Worm (Caenorhabditis elegans) whole organism, L3 larva: ENCODE data around the gene nlp-1.

Source experiments
- R02D3.7 ChIP-seq: fragments of 150-350 bp; optimal IDR thresholded peaks from 2 replicates; lab custom pipeline; 2014; ENCODE audit warnings: missing biosample characterization, missing genetic modification characterization
- ZK546.5 ChIP-seq: sonication (generic microtip); optimal IDR thresholded peaks from 2 replicates; lab custom pipeline; 2017; ENCODE audit warnings: missing biosample characterization, missing genetic modification characterization
- aly-2 ChIP-seq: fragments of 150-350 bp; optimal IDR thresholded peaks from 2 replicates; lab custom pipeline; 2014; ENCODE audit warnings: missing biosample characterization, missing genetic modification characterization
- ama-1 ChIP-seq: fragments of 150-350 bp; optimal IDR thresholded peaks from 2 replicates; lab custom pipeline; 2018
- ceh-82 ChIP-seq: fragments of 150-350 bp; optimal IDR thresholded peaks from 2 replicates; lab custom pipeline; 2014; ENCODE audit warnings: missing biosample characterization, missing genetic modification characterization
- ceh-9 ChIP-seq: sonication (generic microtip); optimal IDR thresholded peaks from 2 replicates; lab custom pipeline; 2018; ENCODE audit warnings: missing biosample characterization, missing genetic modification characterization
- daf-12 ChIP-seq: fragments of 150-350 bp; optimal IDR thresholded peaks from 2 replicates; lab custom pipeline; 2014; ENCODE audit warnings: missing biosample characterization, missing genetic modification reagents, missing genetic modification characterization
- egl-27 ChIP-seq: sonication (generic microtip); optimal IDR thresholded peaks from 4 replicates; lab custom pipeline; 2017; ENCODE audit warnings: missing biosample characterization, missing genetic modification reagents, missing genetic modification characterization
- egl-5 ChIP-seq: fragments of 150-350 bp; optimal IDR thresholded peaks from 2 replicates; lab custom pipeline; 2017; ENCODE audit warnings: missing biosample characterization, missing genetic modification reagents, missing genetic modification characterization, inconsistent platforms
- elt-1 ChIP-seq: fragments of 150-350 bp; optimal IDR thresholded peaks from 2 replicates; lab custom pipeline; 2014; ENCODE audit warnings: missing biosample characterization, missing genetic modification characterization
- elt-2 ChIP-seq: sonication (generic microtip); optimal IDR thresholded peaks from 2 replicates; lab custom pipeline; 2016; ENCODE audit warnings: missing genetic modification reagents, mild to moderate bottlenecking, missing genetic modification characterization, missing compliant biosample characterization
- elt-3 ChIP-seq, 3 experiments: fragments of 150-350 bp in 1 of 3; sonication (generic microtip) in 2 of 3; optimal IDR thresholded peaks; 2 replicates in 2 of 3; 4 replicates in 1 of 3; lab custom pipeline; 2014 to 2017; ENCODE audit warnings: missing biosample characterization in 3 of 3, missing genetic modification characterization in 3 of 3
- eor-1 ChIP-seq, 2 experiments: fragments of 150-350 bp; optimal IDR thresholded peaks; 2 replicates each; lab custom pipeline; 2014 to 2018; ENCODE audit warnings: missing biosample characterization in 2 of 2, missing genetic modification characterization in 2 of 2
- fkh-10 ChIP-seq: sonication (generic microtip); optimal IDR thresholded peaks from 2 replicates; lab custom pipeline; 2017; ENCODE audit warnings: missing biosample characterization, missing genetic modification reagents, missing genetic modification characterization
- fkh-2 ChIP-seq: fragments of 150-350 bp; optimal IDR thresholded peaks from 2 replicates; lab custom pipeline; 2014; ENCODE audit warnings: missing biosample characterization, missing genetic modification reagents, missing genetic modification characterization
- fos-1 ChIP-seq: fragments of 150-350 bp; optimal IDR thresholded peaks from 2 replicates; lab custom pipeline; 2014; ENCODE audit warnings: missing biosample characterization, missing genetic modification characterization
- hmg-11 ChIP-seq: sonication (generic microtip); optimal IDR thresholded peaks from 2 replicates; lab custom pipeline; 2016; ENCODE audit warnings: missing genetic modification characterization, missing compliant biosample characterization
- lin-39 ChIP-seq: fragments of 150-350 bp; optimal IDR thresholded peaks from 2 replicates; lab custom pipeline; 2018; ENCODE audit warnings: missing biosample characterization, missing genetic modification reagents, missing genetic modification characterization
- lsy-12 ChIP-seq: sonication (generic microtip); optimal IDR thresholded peaks from 2 replicates; lab custom pipeline; 2016; ENCODE audit warnings: mild to moderate bottlenecking, missing genetic modification characterization, missing compliant biosample characterization
- mdl-1 ChIP-seq: fragments of 150-350 bp; optimal IDR thresholded peaks from 2 replicates; lab custom pipeline; 2014; ENCODE audit warnings: missing biosample characterization, missing genetic modification characterization
- mml-1 ChIP-seq: fragments of 150-350 bp; sonication (generic microtip); optimal IDR thresholded peaks from 3 replicates; lab custom pipeline; 2014; ENCODE audit warnings: missing biosample characterization, missing genetic modification characterization
- nfya-1 ChIP-seq: sonication (generic microtip); optimal IDR thresholded peaks from 2 replicates; lab custom pipeline; 2017; ENCODE audit warnings: missing genetic modification characterization, mild to moderate bottlenecking, missing compliant biosample characterization, antibody characterized with exemption, moderate library complexity; ENCODE audit not compliant: insufficient read depth
- nhr-12 ChIP-seq: fragments of 150-350 bp; optimal IDR thresholded peaks from 2 replicates; lab custom pipeline; 2014; ENCODE audit warnings: missing biosample characterization, missing genetic modification characterization
- nhr-23 ChIP-seq: fragments of 150-350 bp; optimal IDR thresholded peaks from 2 replicates; lab custom pipeline; 2014; ENCODE audit warnings: missing biosample characterization, missing genetic modification reagents, missing genetic modification characterization
- nhr-25 ChIP-seq: sonication (generic microtip); optimal IDR thresholded peaks from 2 replicates; lab custom pipeline; 2017; ENCODE audit warnings: missing biosample characterization, missing genetic modification characterization
- nhr-28 ChIP-seq: fragments of 150-350 bp; optimal IDR thresholded peaks from 2 replicates; lab custom pipeline; 2014; ENCODE audit warnings: missing biosample characterization, missing genetic modification characterization
- nhr-43 ChIP-seq: sonication (generic microtip); optimal IDR thresholded peaks from 2 replicates; lab custom pipeline; 2016; ENCODE audit warnings: mild to moderate bottlenecking, missing genetic modification characterization, missing compliant biosample characterization; ENCODE audit not compliant: poor library complexity, severe bottlenecking
- nhr-67 ChIP-seq: fragments of 150-350 bp; optimal IDR thresholded peaks from 2 replicates; lab custom pipeline; 2014; ENCODE audit warnings: missing biosample characterization, missing genetic modification characterization
- nhr-76 ChIP-seq: fragments of 150-350 bp; sonication (generic microtip); optimal IDR thresholded peaks from 5 replicates; lab custom pipeline; 2014; ENCODE audit warnings: missing biosample characterization, missing genetic modification characterization
- pha-4 ChIP-seq: fragments of 150-350 bp; optimal IDR thresholded peaks from 2 replicates; lab custom pipeline; 2014; ENCODE audit warnings: missing biosample characterization, missing genetic modification reagents, missing genetic modification characterization
- pqm-1 ChIP-seq: fragments of 150-350 bp; optimal IDR thresholded peaks from 2 replicates; lab custom pipeline; 2017; ENCODE audit warnings: missing biosample characterization, missing genetic modification characterization, inconsistent platforms
- skn-1 ChIP-seq: fragments of 150-350 bp; optimal IDR thresholded peaks from 2 replicates; lab custom pipeline; 2014; ENCODE audit warnings: missing biosample characterization, missing genetic modification characterization
- tbx-2 ChIP-seq: sonication (generic microtip); optimal IDR thresholded peaks from 2 replicates; lab custom pipeline; 2016; ENCODE audit warnings: mild to moderate bottlenecking, missing genetic modification characterization, missing compliant biosample characterization
- unc-62 ChIP-seq: fragments of 150-350 bp; sonication (generic microtip); optimal IDR thresholded peaks from 4 replicates; lab custom pipeline; 2014; ENCODE audit warnings: missing biosample characterization, missing genetic modification reagents, missing genetic modification characterization
- zag-1 ChIP-seq: fragments of 150-350 bp; optimal IDR thresholded peaks from 2 replicates; lab custom pipeline; 2014; ENCODE audit warnings: missing biosample characterization, missing genetic modification characterization
- ztf-11 ChIP-seq: fragments of 150-350 bp; optimal IDR thresholded peaks from 2 replicates; lab custom pipeline; 2014; ENCODE audit warnings: missing biosample characterization, missing genetic modification characterization
- ztf-4 ChIP-seq: fragments of 150-350 bp; optimal IDR thresholded peaks from 2 replicates; lab custom pipeline; 2014; ENCODE audit warnings: missing biosample characterization, missing genetic modification characterization

The nlp-1 gene

ce11 chrX:3693138-3693537 is 34.2 kb upstream of the nlp-1 start, which contains the start of gene C02F12.8:
TSS of gene C02F12.8 (minus strand) at chrX:3693238.
- TF ChIP-seq mdl-1 (tag; lab: Kevin White, UChicago) (no peak), ztf-4 (tag; lab: Kevin White, UChicago) (no peak), elt-3 (tag; optimal IDR thresholded peaks at IDR 0.05; lab: Kevin White, UChicago) (no peak), skn-1 (tag; lab: Kevin White, UChicago) (no peak), ama-1 (no peak), ceh-9 (tag; lab: Kevin White, UChicago) (no peak), nhr-23 (no peak), fkh-10 (GFP tag; lab: Kevin White, UChicago) (no peak), aly-2 (tag; lab: Kevin White, UChicago) (no peak), elt-2 (tag; lab: Kevin White, UChicago) (no peak), fos-1 (tag; lab: Kevin White, UChicago) (no peak)

ce11 chrX:3694172-3694571 is 33.2 kb upstream of the nlp-1 start:
- TF ChIP-seq nhr-76 (tag; lab: Kevin White, UChicago) (no peak), ceh-9 (tag; lab: Kevin White, UChicago) (no peak), egl-27 (tag; lab: Kevin White, UChicago) (peak; percentile 16), elt-1 (no peak), egl-5 (tag; lab: Kevin White, UChicago) (peak; percentile 75), hmg-11 (tag; lab: Kevin White, UChicago) (peak; percentile 74), daf-12 (tag; lab: Kevin White, UChicago) (no peak), nfya-1 (tag; lab: Kevin White, UChicago) (peak; percentile 76), nhr-25 (no peak), lin-39 (tag; lab: Kevin White, UChicago) (peak; percentile 85), unc-62 (no peak), mml-1 (tag; lab: Kevin White, UChicago) (no peak), mdl-1 (tag; lab: Kevin White, UChicago) (no peak), pqm-1 (tag; lab: Kevin White, UChicago) (no peak), nhr-67 (tag; lab: Kevin White, UChicago) (no peak), eor-1 (tag; optimal IDR thresholded peaks at IDR 0.05; lab: Kevin White, UChicago) (no peak), ZK546.5 (no peak), ztf-11 (tag; lab: Kevin White, UChicago) (no peak), elt-3 (tag; optimal IDR thresholded peaks at IDR 0.05; lab: Kevin White, UChicago) (no peak), fkh-2 (no peak), R02D3.7 (tag; lab: Kevin White, UChicago) (no peak), lsy-12 (tag; lab: Kevin White, UChicago) (peak; percentile 40), nhr-23 (no peak)
- TF ChIP-seq, all 47 proteins: peak for 6

ce11 chrX:3695826-3696225 is 31.5 kb upstream of the nlp-1 start:
- no peak for TF ChIP-seq nhr-12
- no peak for TF ChIP-seq nhr-76 (tag; lab: Kevin White, UChicago)
- TF ChIP-seq zag-1 (tag; lab: Kevin White, UChicago), result no peak
- TF ChIP-seq nhr-43 (tag; lab: Kevin White, UChicago), result no peak
- peak; percentile 13 for TF ChIP-seq hmg-11 (tag; lab: Kevin White, UChicago)

ce11 chrX:3696603-3697002 is 30.8 kb upstream of the nlp-1 start, which contains the start of gene C01C4.3:
TSS of gene C01C4.3 (plus strand) at chrX:3696903.
- TF ChIP-seq elt-2 (tag; lab: Kevin White, UChicago) (no peak), ceh-9 (tag; lab: Kevin White, UChicago) (no peak)

ce11 chrX:3697623-3698022 is 29.8 kb upstream of the nlp-1 start:
- peak; percentile 60 for TF ChIP-seq pha-4 (tag; lab: Kevin White, UChicago)
- TF ChIP-seq hmg-11 (tag; lab: Kevin White, UChicago), result peak; percentile 94
- TF ChIP-seq nhr-43 (tag; lab: Kevin White, UChicago), result peak; percentile 57
- TF ChIP-seq nhr-25, result no peak
- peak; percentile 62 for TF ChIP-seq lsy-12 (tag; lab: Kevin White, UChicago)
- no peak for TF ChIP-seq nhr-12
- peak; percentile 19 for TF ChIP-seq pqm-1 (tag; lab: Kevin White, UChicago)
- TF ChIP-seq zag-1 (tag; lab: Kevin White, UChicago), result peak; percentile 10
- TF ChIP-seq nfya-1 (tag; lab: Kevin White, UChicago), result peak; percentile 38
- TF ChIP-seq tbx-2, result peak; percentile 57
- peak; percentile 74 for TF ChIP-seq lin-39 (tag; lab: Kevin White, UChicago)
- TF ChIP-seq fkh-10 (GFP tag; lab: Kevin White, UChicago), result no peak
- peak; percentile 51 for TF ChIP-seq ceh-82 (tag; lab: Kevin White, UChicago)
- no peak for TF ChIP-seq nhr-28 (tag; lab: Kevin White, UChicago)
